Worm (Caenorhabditis elegans) whole organism, early embryonic: Measurements from ENCODE around the gene rol-3.

Experiments
- ceh-13 ChIP-seq: fragments of 200-800 bp; sonication (Bioruptor generic); optimal IDR thresholded peaks from 2 replicates; lab custom pipeline; 2018; ENCODE audit warnings: mild to moderate bottlenecking, missing genetic modification characterization, missing compliant biosample characterization
- hmg-4 ChIP-seq: fragments of 200-800 bp; sonication (Bioruptor generic); optimal IDR thresholded peaks from 2 replicates; lab custom pipeline; 2018; ENCODE audit warnings: mild to moderate bottlenecking, missing genetic modification characterization, missing compliant biosample characterization

DNA sequence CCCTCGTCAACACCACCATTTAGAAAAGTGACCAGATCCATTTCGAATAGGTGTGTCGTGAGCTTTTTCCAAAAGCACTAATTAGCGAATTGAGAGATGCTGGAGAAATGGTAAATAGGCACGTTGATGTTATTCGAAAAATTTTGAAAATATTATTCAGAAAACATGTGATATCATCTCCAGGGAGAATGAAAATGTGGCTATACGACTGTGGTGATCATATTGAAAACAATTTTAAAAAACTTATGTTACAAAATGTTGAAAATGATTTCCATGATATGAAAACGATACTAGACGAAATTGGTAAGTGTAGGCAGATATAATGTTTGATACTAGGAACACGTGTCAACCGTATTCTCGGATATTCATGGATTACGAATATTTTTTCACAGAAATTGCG, 11.4 kb downstream of the rol-3 start, which contains the start of gene K07C11.10:
- no peak for TF ChIP-seq ceh-13
- TF ChIP-seq hmg-4 = no peak
